Fruit fly (Drosophila melanogaster): ENCODE results near the gene Sms.

Gene Sms

dm6 chr3L:12269867-12270266 lies 7.2 kb downstream of the Sms start (continued):
- TF ChIP-seq CG6689 (GFP tag; IDR thresholded peaks at IDR 0.05) = 0 out of 2 replicates have a peak, but pooled peaks have one; percentile 25
- TF ChIP-seq Dp (GFP tag; optimal IDR thresholded peaks at IDR 0.05) = no peak
- peak; percentile 51 for TF ChIP-seq CG7839 (tag; optimal IDR thresholded peaks at IDR 0.05)
- peak; percentile 63 for TF ChIP-seq grau (tag; optimal IDR thresholded peaks at IDR 0.05)
- TF ChIP-seq CG11695 (GFP tag; IDR thresholded peaks at IDR 0.05) = no peak
- TF ChIP-seq Hmx (GFP tag; optimal IDR thresholded peaks at IDR 0.05) = no peak
- TF ChIP-seq slou (GFP tag; optimal IDR thresholded peaks at IDR 0.05) = no peak
- TF ChIP-seq CG14441 (GFP tag; IDR thresholded peaks at IDR 0.05) = no peak
- TF ChIP-seq D (optimal IDR thresholded peaks at IDR 0.05) = no peak
- TF ChIP-seq D (GFP tag; optimal IDR thresholded peaks at IDR 0.05) = no peak
- TF ChIP-seq ems (GFP tag; optimal IDR thresholded peaks at IDR 0.05) = no peak
- no peak for TF ChIP-seq CG6254 (GFP tag; optimal IDR thresholded peaks at IDR 0.05)
- no peak for TF ChIP-seq az2 (GFP tag; optimal IDR thresholded peaks at IDR 0.05)
- TF ChIP-seq CG8281 (tag; optimal IDR thresholded peaks at IDR 0.05) = no peak
- no peak for TF ChIP-seq eve (GFP tag; optimal IDR thresholded peaks at IDR 0.05)
- TF ChIP-seq CG10267 (tag; optimal IDR thresholded peaks at IDR 0.05) = peak; percentile 25
- TF ChIP-seq NfI (GFP tag; optimal IDR thresholded peaks at IDR 0.05) = peak; percentile 43
- TF ChIP-seq wor (GFP tag; IDR thresholded peaks at IDR 0.05) = no peak
- peak; percentile 52 for TF ChIP-seq Hmr (GFP tag; optimal IDR thresholded peaks at IDR 0.05)
- TF ChIP-seq CG14860 (GFP tag; IDR thresholded peaks at IDR 0.05; ENCODE audit: partially characterized antibody) = no peak
- TF ChIP-seq wek (GFP tag; optimal IDR thresholded peaks at IDR 0.05) = no peak
- peak; percentile 9 for TF ChIP-seq CG14710 (tag; optimal IDR thresholded peaks at IDR 0.05)
- no peak for TF ChIP-seq Oaz (GFP tag; IDR thresholded peaks at IDR 0.05)
- TF ChIP-seq ash1 (GFP tag; optimal IDR thresholded peaks at IDR 0.05) = no peak
- TF ChIP-seq CG17568 (GFP tag; optimal IDR thresholded peaks at IDR 0.05) = peak; percentile 10
- peak; percentile 64 for TF ChIP-seq gem (tag; optimal IDR thresholded peaks at IDR 0.05)
- TF ChIP-seq dysf (GFP tag; IDR thresholded peaks at IDR 0.05) = peak; percentile 55; the same call in 2 of the 3 replicates
- peak; percentile 15 for TF ChIP-seq CG6854 (GFP tag; optimal IDR thresholded peaks at IDR 0.05)
- peak; percentile 43 for TF ChIP-seq unpg (GFP tag; optimal IDR thresholded peaks at IDR 0.05)
- TF ChIP-seq Nf-YC (tag; optimal IDR thresholded peaks at IDR 0.05) = peak; percentile 37
- peak; percentile 80 for TF ChIP-seq CG2678 (tag; optimal IDR thresholded peaks at IDR 0.05)
- peak; percentile 46; the same call in 1 of the 2 replicates for TF ChIP-seq sob (GFP tag; IDR thresholded peaks at IDR 0.05)
- TF ChIP-seq CG13894 (tag; optimal IDR thresholded peaks at IDR 0.05) = peak; percentile 33
- TF ChIP-seq Dbx (GFP tag; IDR thresholded peaks at IDR 0.05) = no peak
- TF ChIP-seq CG10321 (GFP tag; IDR thresholded peaks at IDR 0.05) = no peak
- no peak for TF ChIP-seq CG4282 (GFP tag; optimal IDR thresholded peaks at IDR 0.05)
- no peak for TF ChIP-seq hkb (optimal IDR thresholded peaks at IDR 0.05)
- 0 out of 2 replicates have a peak, but pooled peaks have one; percentile 19 for TF ChIP-seq hkb (GFP tag; IDR thresholded peaks at IDR 0.05)
- TF ChIP-seq Fer2 (tag; optimal IDR thresholded peaks at IDR 0.05) = peak; percentile 1
- peak; percentile 46 for TF ChIP-seq CG17385 (GFP tag; optimal IDR thresholded peaks at IDR 0.05)
- TF ChIP-seq pros (GFP tag; optimal IDR thresholded peaks at IDR 0.05) = no peak
- peak; percentile 22 for TF ChIP-seq CG9727 (GFP tag; optimal IDR thresholded peaks at IDR 0.05)
- peak; percentile 68 for TF ChIP-seq CG15269 (tag; optimal IDR thresholded peaks at IDR 0.05)
- peak; percentile 22 for TF ChIP-seq CG1233 (GFP tag; optimal IDR thresholded peaks at IDR 0.05)
- TF ChIP-seq CG3995 (GFP tag; optimal IDR thresholded peaks at IDR 0.05) = no peak
- no peak for TF ChIP-seq gce (GFP tag; IDR thresholded peaks at IDR 0.05)
- TF ChIP-seq gsb (GFP tag; IDR thresholded peaks at IDR 0.05) = no peak
- peak; percentile 54 for TF ChIP-seq sug (tag; optimal IDR thresholded peaks at IDR 0.05)
- no peak for TF ChIP-seq Pdp1 (GFP tag; optimal IDR thresholded peaks at IDR 0.05)
- peak; percentile 64 for TF ChIP-seq Meics (GFP tag; optimal IDR thresholded peaks at IDR 0.05)
- peak; percentile 76 for TF ChIP-seq Fer1 (GFP tag; optimal IDR thresholded peaks at IDR 0.05)

Measured in whole organism, embryonic.